Worm (Caenorhabditis elegans) whole organism, L3 larva: Measurements from ENCODE around the gene lips-8.

Source experiments
- ama-1 ChIP-seq: fragments of 150-350 bp; optimal IDR thresholded peaks from 2 replicates; lab custom pipeline; 2018
- ceh-28 ChIP-seq: fragments of 150-350 bp; optimal IDR thresholded peaks from 2 replicates; lab custom pipeline; 2014; ENCODE audit warnings: missing biosample characterization, missing genetic modification reagents, missing genetic modification characterization
- elt-3 ChIP-seq, 3 experiments: fragments of 150-350 bp in 1 of 3; sonication (generic microtip) in 2 of 3; optimal IDR thresholded peaks; 2 replicates in 2 of 3; 4 replicates in 1 of 3; lab custom pipeline; 2014 to 2017; ENCODE audit warnings: missing biosample characterization in 3 of 3, missing genetic modification characterization in 3 of 3
- lsy-12 ChIP-seq: sonication (generic microtip); optimal IDR thresholded peaks from 2 replicates; lab custom pipeline; 2016; ENCODE audit warnings: mild to moderate bottlenecking, missing genetic modification characterization, missing compliant biosample characterization
- nhr-12 ChIP-seq: fragments of 150-350 bp; optimal IDR thresholded peaks from 2 replicates; lab custom pipeline; 2014; ENCODE audit warnings: missing biosample characterization, missing genetic modification characterization
- nhr-77 ChIP-seq: fragments of 150-350 bp; optimal IDR thresholded peaks from 2 replicates; lab custom pipeline; 2014; ENCODE audit warnings: missing biosample characterization, missing genetic modification characterization
- skn-1 ChIP-seq: fragments of 150-350 bp; optimal IDR thresholded peaks from 2 replicates; lab custom pipeline; 2014; ENCODE audit warnings: missing biosample characterization, missing genetic modification characterization

DNA sequence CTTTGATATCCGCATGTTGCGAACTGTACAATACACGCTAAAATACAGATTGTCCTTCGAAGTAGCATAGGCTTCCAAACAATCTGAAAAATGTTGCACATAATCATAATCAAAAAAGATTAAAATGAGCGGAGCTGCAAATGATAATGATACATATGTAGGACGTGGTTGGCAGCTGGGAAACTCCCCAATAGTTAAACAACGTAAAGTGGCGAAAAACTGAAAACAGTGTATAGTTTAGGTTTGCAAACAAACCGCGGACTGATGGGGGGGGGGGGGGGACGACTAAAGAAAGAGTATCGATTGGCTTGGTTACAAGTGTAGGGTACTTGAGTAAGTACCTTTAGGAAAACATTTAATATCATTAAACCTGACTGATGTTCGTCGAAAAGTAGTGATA lies 6.9 kb downstream of the lips-8 start, which contains the start of gene hex-5:
- TF ChIP-seq ceh-28: no peak
- TF ChIP-seq nhr-77 (tag; lab: Kevin White, UChicago): no peak
- no peak for TF ChIP-seq skn-1 (tag; lab: Kevin White, UChicago)
- no peak for TF ChIP-seq ama-1 (lab: Kevin White, UChicago)
- no peak for TF ChIP-seq elt-3 (tag; optimal IDR thresholded peaks at IDR 0.05; lab: Kevin White, UChicago)
- TF ChIP-seq nhr-12 (tag; lab: Kevin White, UChicago): no peak
- TF ChIP-seq lsy-12 (tag; lab: Kevin White, UChicago): no peak
